Worm (Caenorhabditis elegans) whole organism, mixed stage, embryonic: ENCODE data around the gene ifet-1.

Experiments used
- elt-1 ChIP-seq: sonication (generic microtip); optimal IDR thresholded peaks from 2 replicates; lab custom pipeline; 2017; ENCODE audit warnings: missing genetic modification characterization, mild to moderate bottlenecking, missing compliant biosample characterization, antibody characterized with exemption, moderate library complexity, borderline replicate concordance; ENCODE audit not compliant: insufficient read depth
- lin-13 ChIP-seq: fragments of 150-350 bp; optimal IDR thresholded peaks from 2 replicates; lab custom pipeline; 2014; ENCODE audit warnings: missing biosample characterization, missing genetic modification characterization
- nhr-12 ChIP-seq: fragments of 150-350 bp; optimal IDR thresholded peaks from 2 replicates; lab custom pipeline; 2014; ENCODE audit warnings: missing biosample characterization, missing genetic modification characterization
- nhr-28 ChIP-seq: fragments of 150-350 bp; optimal IDR thresholded peaks from 2 replicates; lab custom pipeline; 2014; ENCODE audit warnings: missing biosample characterization, missing genetic modification characterization
- nhr-76 ChIP-seq: sonication (generic microtip); optimal IDR thresholded peaks from 2 replicates; lab custom pipeline; 2017; ENCODE audit warnings: missing biosample characterization, missing genetic modification characterization
- snpc-4 ChIP-seq: fragments of 150-350 bp; optimal IDR thresholded peaks from 2 replicates; lab custom pipeline; 2014; ENCODE audit warnings: missing biosample characterization, missing genetic modification characterization
- unc-62 ChIP-seq: fragments of 150-350 bp; optimal IDR thresholded peaks from 2 replicates; lab custom pipeline; 2014; ENCODE audit warnings: missing biosample characterization, missing genetic modification reagents, missing genetic modification characterization

ce11 chrIII:4477472-4477871 is 2.5 kb upstream of the ifet-1 start, which contains the start of gene ins-17:
- TF ChIP-seq elt-1 (tag; lab: Kevin White, UChicago) (no peak), nhr-28 (no peak), nhr-12 (tag; lab: Kevin White, UChicago) (no peak), lin-13 (no peak), nhr-76 (tag; lab: Kevin White, UChicago) (no peak), snpc-4 (tag; lab: Kevin White, UChicago) (no peak), unc-62 (GFP tag; lab: Kevin White, UChicago) (no peak)
